Worm (Caenorhabditis elegans): ENCODE data around the gene F38A5.2.

DNA sequence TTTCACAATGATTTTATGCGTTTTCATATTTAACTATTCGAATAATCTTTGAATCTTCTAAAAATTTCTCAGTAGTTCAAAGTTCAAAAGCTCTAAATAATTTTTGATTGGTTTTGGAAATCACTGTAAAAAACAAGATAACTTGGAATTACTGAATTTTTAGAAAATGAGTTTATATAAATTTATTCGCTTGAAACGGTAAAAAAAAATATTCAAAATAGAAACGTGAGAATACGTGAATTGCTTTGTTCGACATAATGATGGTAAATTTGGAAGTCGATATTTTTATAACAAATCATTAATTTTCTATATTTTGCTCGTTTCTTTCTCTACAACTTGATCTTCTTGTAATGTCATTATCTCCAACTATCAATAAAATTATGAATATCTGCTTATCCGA lies 38.2 kb upstream of the F38A5.2 start, which contains the start of gene C01B10.44:
- no peak for TF ChIP-seq C04F5.9 (tag; optimal IDR thresholded peaks at IDR 0.05)
- TF ChIP-seq nhr-84 (tag; optimal IDR thresholded peaks at IDR 0.05): no peak
- TF ChIP-seq zag-1 (tag; optimal IDR thresholded peaks at IDR 0.05): no peak
- no peak for TF ChIP-seq unc-62 (GFP tag; optimal IDR thresholded peaks at IDR 0.05)
- TF ChIP-seq lsy-2 (tag; optimal IDR thresholded peaks at IDR 0.05): no peak
- no peak for TF ChIP-seq dpl-1 (GFP tag; optimal IDR thresholded peaks at IDR 0.05)

Data from whole organism, L1 larva.